Worm (Caenorhabditis elegans) whole organism, L4 larva: ENCODE measurements around the gene R74.7.

Experiments
- D1046.2 ChIP-seq: fragments of 200-800 bp; sonication (Bioruptor generic); IDR thresholded peaks from 2 replicates; pipeline ENCODE4 v1.3.6; 2022; ENCODE audit warnings: missing genetic modification characterization, missing compliant biosample characterization
- F26F4.8 ChIP-seq: fragments of 200-800 bp; sonication (Bioruptor generic); conservative IDR thresholded peaks from 2 replicates; pipeline ENCODE4 v1.3.6; 2022; ENCODE audit warnings: missing genetic modification characterization, missing compliant biosample characterization
- Y75B8A.6 ChIP-seq: fragments of 200-800 bp; sonication (Bioruptor generic); IDR thresholded peaks from 2 replicates; pipeline ENCODE4 v1.3.6; 2022; ENCODE audit warnings: missing genetic modification reagents, missing genetic modification characterization, missing compliant biosample characterization
- aha-1 ChIP-seq: fragments of 150-350 bp; peaks from one replicate; lab custom pipeline; 2014; ENCODE audit warnings: missing biosample characterization, missing genetic modification characterization
- arid-1 ChIP-seq: fragments of 200-800 bp; sonication (Bioruptor generic); conservative IDR thresholded peaks from 2 replicates; pipeline ENCODE4 v1.3.6; 2022; ENCODE audit warnings: missing genetic modification reagents, missing genetic modification characterization, missing compliant biosample characterization
- ceh-44 ChIP-seq: fragments of 200-800 bp; sonication (Bioruptor generic); IDR thresholded peaks from 2 replicates; pipeline ENCODE4 v1.3.6; 2022; ENCODE audit warnings: missing genetic modification reagents, missing genetic modification characterization, missing compliant biosample characterization
- cey-2 ChIP-seq: sonication (generic microtip); optimal IDR thresholded peaks from 3 replicates; lab custom pipeline; 2017; ENCODE audit warnings: missing genetic modification characterization, mild to moderate bottlenecking, missing compliant biosample characterization, antibody characterized with exemption, borderline replicate concordance; ENCODE audit not compliant: insufficient read depth
- dmd-6 ChIP-seq: fragments of 200-800 bp; sonication (Bioruptor generic); IDR thresholded peaks from 2 replicates; pipeline ENCODE4 v1.3.6; 2022; ENCODE audit warnings: missing genetic modification reagents, missing genetic modification characterization, missing compliant biosample characterization
- dmd-9 ChIP-seq: fragments of 200-800 bp; sonication (Bioruptor generic); IDR thresholded peaks from 2 replicates; pipeline ENCODE4 v1.3.6; 2022; ENCODE audit warnings: missing genetic modification reagents, missing genetic modification characterization, missing compliant biosample characterization
- dpl-1 ChIP-seq: fragments of 150-350 bp; optimal IDR thresholded peaks from 2 replicates; lab custom pipeline; 2014; ENCODE audit warnings: missing biosample characterization, missing genetic modification reagents, missing genetic modification characterization
- duxl-1 ChIP-seq: sonication (generic microtip); optimal IDR thresholded peaks from 2 replicates; lab custom pipeline; 2016; ENCODE audit warnings: mild to moderate bottlenecking, missing genetic modification characterization, moderate library complexity, missing compliant biosample characterization; ENCODE audit not compliant: poor library complexity
- dve-1 ChIP-seq: sonication (generic microtip); optimal IDR thresholded peaks from 2 replicates; lab custom pipeline; 2017; ENCODE audit warnings: antibody characterized with exemption, mild to moderate bottlenecking, missing genetic modification characterization, missing compliant biosample characterization; ENCODE audit not compliant: insufficient read depth
- fkh-10 ChIP-seq: fragments of 150-350 bp; optimal IDR thresholded peaks from 2 replicates; lab custom pipeline; 2014; ENCODE audit warnings: missing biosample characterization, missing genetic modification reagents, missing genetic modification characterization
- gei-8 ChIP-seq: fragments of 200-800 bp; sonication (Bioruptor generic); optimal IDR thresholded peaks from 2 replicates; lab custom pipeline; 2018; ENCODE audit warnings: mild to moderate bottlenecking, missing genetic modification characterization, missing compliant biosample characterization
- lim-7 ChIP-seq: fragments of 200-800 bp; sonication (Bioruptor generic); IDR thresholded peaks from 2 replicates; pipeline ENCODE4 v1.3.6; 2022; ENCODE audit warnings: missing genetic modification characterization, missing compliant biosample characterization
- lin-39 ChIP-seq: fragments of 150-350 bp; optimal IDR thresholded peaks from 2 replicates; lab custom pipeline; 2014; ENCODE audit warnings: missing biosample characterization, missing genetic modification reagents, missing genetic modification characterization
- lir-3 ChIP-seq: sonication (generic microtip); optimal IDR thresholded peaks from 2 replicates; lab custom pipeline; 2016; ENCODE audit warnings: mild to moderate bottlenecking, missing genetic modification characterization, missing compliant biosample characterization
- lsy-2 ChIP-seq, 2 experiments: fragments of 150-350 bp in 1 of 2; sonication (generic microtip) in 1 of 2; optimal IDR thresholded peaks; 2 replicates each; lab custom pipeline; 2014 to 2017; ENCODE audit warnings: missing biosample characterization in 2 of 2, missing genetic modification characterization in 2 of 2
- madf-5 ChIP-seq, 2 experiments: fragments of 200-800 bp; sonication (Bioruptor generic); IDR thresholded peaks; 2 replicates each; pipeline ENCODE4 v1.3.6; 2022; ENCODE audit warnings: missing compliant biosample characterization in 2 of 2, missing genetic modification characterization in 2 of 2
- mdt-29 ChIP-seq: fragments of 200-800 bp; sonication (Bioruptor generic); IDR thresholded peaks from 2 replicates; pipeline ENCODE4 v1.3.6; 2022; ENCODE audit warnings: missing genetic modification reagents, missing genetic modification characterization, missing compliant biosample characterization
- mes-2 ChIP-seq: sonication (generic microtip); optimal IDR thresholded peaks from 2 replicates; lab custom pipeline; 2016; ENCODE audit warnings: missing genotype, mild to moderate bottlenecking, missing genetic modification characterization, missing compliant biosample characterization; ENCODE audit not compliant: poor library complexity, severe bottlenecking
- mxl-3 ChIP-seq: fragments of 200-800 bp; sonication (Bioruptor generic); optimal IDR thresholded peaks from 2 replicates; lab custom pipeline; 2018; ENCODE audit warnings: mild to moderate bottlenecking, missing genetic modification characterization, missing compliant biosample characterization
- nhr-10 ChIP-seq: fragments of 150-350 bp; optimal IDR thresholded peaks from 2 replicates; lab custom pipeline; 2014; ENCODE audit warnings: missing biosample characterization, missing genetic modification characterization
- nhr-11 ChIP-seq: fragments of 150-350 bp; optimal IDR thresholded peaks from 2 replicates; lab custom pipeline; 2014; ENCODE audit warnings: missing biosample characterization, missing genetic modification characterization
- nhr-25 ChIP-seq: sonication (generic microtip); optimal IDR thresholded peaks from 2 replicates; lab custom pipeline; 2017; ENCODE audit warnings: missing genetic modification characterization, mild to moderate bottlenecking, missing compliant biosample characterization, antibody characterized with exemption, moderate library complexity, borderline replicate concordance; ENCODE audit not compliant: insufficient read depth
- nhr-28 ChIP-seq: fragments of 150-350 bp; optimal IDR thresholded peaks from 2 replicates; lab custom pipeline; 2014; ENCODE audit warnings: missing biosample characterization, missing genetic modification characterization
- nhr-77 ChIP-seq: fragments of 150-350 bp; optimal IDR thresholded peaks from 2 replicates; lab custom pipeline; 2014; ENCODE audit warnings: missing biosample characterization, missing genetic modification characterization
- php-3 ChIP-seq: fragments of 200-800 bp; sonication (Bioruptor generic); IDR thresholded peaks from 2 replicates; pipeline ENCODE4 v1.3.6; 2022; ENCODE audit warnings: missing genetic modification reagents, missing genetic modification characterization, missing compliant biosample characterization
- pqm-1 ChIP-seq: sonication (generic microtip); optimal IDR thresholded peaks from 2 replicates; lab custom pipeline; 2017; ENCODE audit warnings: missing biosample characterization, missing genetic modification characterization
- snpc-4 ChIP-seq: fragments of 150-350 bp; optimal IDR thresholded peaks from 2 replicates; lab custom pipeline; 2014; ENCODE audit warnings: missing biosample characterization, missing genetic modification characterization
- tag-97 ChIP-seq: fragments of 200-800 bp; sonication (Bioruptor generic); IDR thresholded peaks from 2 replicates; pipeline ENCODE4 v1.3.6; 2022; ENCODE audit warnings: missing genetic modification characterization, missing compliant biosample characterization
- tra-1 ChIP-seq: fragments of 200-800 bp; sonication (Bioruptor generic); IDR thresholded peaks from 2 replicates; pipeline ENCODE4 v1.3.6; 2022; ENCODE audit warnings: missing genetic modification reagents, missing genetic modification characterization, missing compliant biosample characterization
- unc-130 ChIP-seq: sonication (generic microtip); optimal IDR thresholded peaks from 2 replicates; lab custom pipeline; 2016; ENCODE audit warnings: missing genetic modification reagents, missing genetic modification characterization, missing compliant biosample characterization
- zfp-2 ChIP-seq: sonication (generic microtip); optimal IDR thresholded peaks from 2 replicates; lab custom pipeline; 2016; ENCODE audit warnings: mild to moderate bottlenecking, missing genetic modification characterization, missing compliant biosample characterization
- zip-2 ChIP-seq: fragments of 150-350 bp; optimal IDR thresholded peaks from 2 replicates; lab custom pipeline; 2014; ENCODE audit warnings: missing biosample characterization, missing genetic modification characterization
- ztf-7 ChIP-seq: fragments of 150-350 bp; optimal IDR thresholded peaks from 2 replicates; lab custom pipeline; 2014; ENCODE audit warnings: missing biosample characterization, missing genetic modification characterization

R74.7 gene

ce11 chrIII:4227363-4227762, 23.1 kb downstream of the R74.7 start (continued):
- TF ChIP-seq lin-39 (tag; lab: Kevin White, UChicago), result no peak
- TF ChIP-seq dmd-6 (GFP tag; lab: Robert Waterston, UW), result peak; percentile 72; the same call in 1 of the 2 replicates
- peak; percentile 75 for TF ChIP-seq nhr-28 (tag; lab: Kevin White, UChicago)
- peak; percentile 31; the same call in 1 of the 2 replicates for TF ChIP-seq php-3 (GFP tag; lab: Robert Waterston, UW)
- no peak for TF ChIP-seq snpc-4 (tag; lab: Kevin White, UChicago)
- no peak for TF ChIP-seq duxl-1 (tag; lab: Kevin White, UChicago)
- TF ChIP-seq nhr-77 (tag; lab: Kevin White, UChicago), result peak; percentile 9

- TF ChIP-seq Y75B8A.6 (GFP tag; lab: Robert Waterston, UW) (no peak), dmd-9 (GFP tag; lab: Robert Waterston, UW) (no peak), lir-3 (no peak), nhr-77 (tag; lab: Kevin White, UChicago) (no peak), madf-5 (GFP tag; IDR thresholded peaks at IDR 0.05; lab: Robert Waterston, UW) (no peak), tag-97 (GFP tag; lab: Robert Waterston, UW) (no peak), ztf-7 (tag; lab: Kevin White, UChicago) (no peak), nhr-25 (tag; lab: Kevin White, UChicago) (no peak), dmd-6 (GFP tag; lab: Robert Waterston, UW) (no peak), zip-2 (tag; lab: Kevin White, UChicago) (no peak), aha-1 (tag; lab: Kevin White, UChicago) (no peak), gei-8 (GFP tag; lab: Kevin White, UChicago) (no peak), cey-2 (tag; lab: Kevin White, UChicago) (no peak), nhr-11 (tag; lab: Kevin White, UChicago) (no peak), dpl-1 (GFP tag; lab: Kevin White, UChicago) (no peak), tra-1 (GFP tag; lab: Robert Waterston, UW) (no peak)
Observed at ce11 chrIII:4228008-4228407, 23.8 kb downstream of the R74.7 start, which contains the start of gene mpk-1. mpk-1 (minus strand) TSS chrIII:4228108.

ce11 chrIII:4228841-4229240, 24.6 kb downstream of the R74.7 start, which contains the start of gene F43C1.5:
F43C1.5 (plus strand) TSS chrIII:4229141.
- TF ChIP-seq aha-1 (tag; lab: Kevin White, UChicago) (peak; percentile 2), pqm-1 (tag; lab: Kevin White, UChicago) (no peak), dmd-9 (GFP tag; lab: Robert Waterston, UW) (no peak), arid-1 (no peak), F26F4.8 (GFP tag; lab: Robert Waterston, UW) (no peak)

DNA sequence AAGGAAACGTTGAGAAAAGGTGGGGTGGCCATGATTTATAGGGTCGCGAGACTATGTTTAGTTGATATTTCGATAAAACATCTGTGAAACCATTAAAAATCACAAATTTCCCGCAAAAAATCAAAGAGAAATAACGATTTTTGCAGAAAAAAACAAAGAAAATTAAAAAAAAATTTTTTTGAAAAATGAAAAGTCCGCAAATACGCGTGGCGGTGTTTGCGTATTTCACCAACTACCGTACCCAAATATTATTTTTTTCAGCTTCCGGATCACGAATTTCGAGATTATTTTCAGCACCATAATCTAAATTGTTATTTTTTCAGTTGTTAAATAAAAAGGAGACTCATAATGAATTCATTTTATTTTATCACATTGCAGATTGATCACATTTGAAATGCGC, 25.9 kb downstream of the R74.7 start:
- TF ChIP-seq lim-7 (GFP tag; lab: Robert Waterston, UW) (no peak), mxl-3 (GFP tag; lab: Kevin White, UChicago) (no peak), unc-130 (GFP tag; lab: Kevin White, UChicago) (peak; percentile 18), lsy-2 (tag; optimal IDR thresholded peaks at IDR 0.05; lab: Kevin White, UChicago) (peak in 1 of 2 experiments; percentile 27), mdt-29 (GFP tag; lab: Robert Waterston, UW) (no peak), zfp-2 (tag; lab: Kevin White, UChicago) (no peak), ceh-44 (GFP tag; lab: Robert Waterston, UW) (no peak), nhr-10 (tag; lab: Kevin White, UChicago) (no peak), mes-2 (tag; lab: Kevin White, UChicago) (no peak), fkh-10 (GFP tag; lab: Kevin White, UChicago) (no peak), D1046.2 (GFP tag; lab: Robert Waterston, UW) (no peak), dve-1 (tag; lab: Kevin White, UChicago) (no peak)
